Worm (Caenorhabditis elegans) whole organism, L1 larva: ENCODE measurements around the gene F56D6.19.

Experiments
- ceh-82 ChIP-seq, 3 experiments: fragments of 150-350 bp in 1 of 3; sonication (generic microtip) in 2 of 3; optimal IDR thresholded peaks; 2 replicates each; lab custom pipeline; 2014 to 2017; ENCODE audit warnings: missing biosample characterization in 3 of 3, missing genetic modification characterization in 3 of 3
- lin-13 ChIP-seq: fragments of 150-350 bp; optimal IDR thresholded peaks from 2 replicates; lab custom pipeline; 2014; ENCODE audit warnings: missing biosample characterization, missing genetic modification reagents, missing genetic modification characterization
- lin-15B ChIP-seq: fragments of 150-350 bp; sonication (generic microtip); optimal IDR thresholded peaks from 3 replicates; lab custom pipeline; 2014; ENCODE audit warnings: missing biosample characterization, missing genetic modification characterization
- mdl-1 ChIP-seq, 2 experiments: fragments of 150-350 bp; optimal IDR thresholded peaks; 2 replicates each; lab custom pipeline; 2014 to 2017; ENCODE audit warnings: missing biosample characterization in 2 of 2, missing genetic modification characterization in 2 of 2, inconsistent platforms in 1 of 2
- nhr-76 ChIP-seq: sonication (generic microtip); optimal IDR thresholded peaks from 2 replicates; lab custom pipeline; 2017; ENCODE audit warnings: missing biosample characterization, missing genetic modification characterization
- nhr-77 ChIP-seq: fragments of 150-350 bp; optimal IDR thresholded peaks from 2 replicates; lab custom pipeline; 2014; ENCODE audit warnings: missing biosample characterization, missing genetic modification characterization
- snpc-4 ChIP-seq: fragments of 150-350 bp; optimal IDR thresholded peaks from 2 replicates; lab custom pipeline; 2014; ENCODE audit warnings: missing biosample characterization, missing genetic modification characterization
- unc-62 ChIP-seq: fragments of 150-350 bp; optimal IDR thresholded peaks from 2 replicates; lab custom pipeline; 2014; ENCODE audit warnings: missing biosample characterization, missing genetic modification reagents, missing genetic modification characterization

DNA sequence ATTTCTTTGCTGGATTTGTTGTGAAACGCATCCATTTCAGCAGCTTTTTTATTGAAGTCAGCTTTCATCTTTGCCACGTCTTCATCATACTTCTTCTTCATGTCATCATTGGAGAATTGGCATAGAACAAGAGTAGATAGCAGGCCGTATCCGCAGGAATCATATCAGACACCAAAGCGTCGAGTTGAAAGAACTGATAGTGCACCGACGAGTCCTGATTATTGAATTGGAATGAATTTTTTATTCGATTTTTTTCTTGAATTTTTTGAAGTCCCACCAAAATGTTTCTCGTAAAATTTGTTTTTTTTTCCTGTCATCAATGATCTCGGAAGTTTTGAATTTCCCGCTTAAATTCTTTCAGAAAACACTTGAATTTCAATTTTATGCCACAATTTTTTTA is 8.2 kb upstream of the F56D6.19 start, which contains the start of gene F56D6.11:
- TF ChIP-seq nhr-76 (tag; lab: Kevin White, UChicago) (no peak), ceh-82 (tag; optimal IDR thresholded peaks at IDR 0.05; lab: Kevin White, UChicago) (no peak), nhr-77 (tag; lab: Kevin White, UChicago) (no peak), snpc-4 (tag; lab: Kevin White, UChicago) (no peak), unc-62 (GFP tag; lab: Kevin White, UChicago) (no peak), lin-15B (tag; lab: Kevin White, UChicago) (no peak), lin-13 (GFP tag; lab: Kevin White, UChicago) (no peak), mdl-1 (tag; optimal IDR thresholded peaks at IDR 0.05; lab: Kevin White, UChicago) (no peak)
